Worm (Caenorhabditis elegans) whole organism, young adult: ENCODE results near the gene efk-1.

Experiments
- B0035.1 ChIP-seq: sonication (generic microtip); optimal IDR thresholded peaks from 2 replicates; lab custom pipeline; 2016; ENCODE audit warnings: missing genetic modification characterization, mild to moderate bottlenecking, missing compliant biosample characterization, missing genotype, missing genetic modification reagents
- F55B11.4 ChIP-seq: sonication (generic microtip); optimal IDR thresholded peaks from 2 replicates; lab custom pipeline; 2016; ENCODE audit warnings: missing compliant biosample characterization, missing genetic modification characterization, borderline replicate concordance; ENCODE audit not compliant: insufficient read depth
- Y53G8AR.9 ChIP-seq: fragments of 200-800 bp; sonication (Bioruptor generic); conservative IDR thresholded peaks from 2 replicates; pipeline ENCODE4 v1.3.6; 2022; ENCODE audit warnings: missing genetic modification reagents, missing genetic modification characterization, missing compliant biosample characterization
- Y67H2A.10 ChIP-seq: fragments of 200-800 bp; sonication (Bioruptor generic); conservative IDR thresholded peaks from 2 replicates; pipeline ENCODE4 v1.3.6; 2022; ENCODE audit warnings: missing genetic modification reagents, missing genetic modification characterization, missing compliant biosample characterization
- ZK185.1 ChIP-seq: sonication (generic microtip); optimal IDR thresholded peaks from 2 replicates; lab custom pipeline; 2016; ENCODE audit warnings: mild to moderate bottlenecking, missing genetic modification characterization, missing compliant biosample characterization; ENCODE audit not compliant: poor library complexity, severe bottlenecking
- unc-62 ChIP-seq: fragments of 150-350 bp; optimal IDR thresholded peaks from 2 replicates; lab custom pipeline; 2014; ENCODE audit warnings: missing biosample characterization, missing genetic modification reagents, missing genetic modification characterization

DNA sequence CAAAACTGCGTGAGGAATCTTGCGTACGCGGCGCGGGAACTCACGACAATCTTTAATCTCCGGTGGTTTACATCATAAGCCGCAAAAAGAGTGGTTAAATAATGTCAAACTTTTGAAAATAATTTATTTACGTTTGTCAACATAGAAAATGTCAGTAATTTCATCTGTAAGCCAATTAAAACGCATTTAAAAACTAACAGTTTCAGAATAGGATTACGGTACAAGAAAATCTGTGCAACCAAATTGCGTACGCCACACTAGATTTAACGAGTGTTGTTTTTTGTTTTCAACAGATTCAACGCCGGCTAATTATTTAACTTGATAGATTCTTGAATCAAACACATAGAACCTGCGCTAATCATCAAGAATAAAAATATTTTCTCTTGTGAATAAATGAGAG lies 27.5 kb downstream of the efk-1 start:
- TF ChIP-seq F55B11.4 (tag; lab: Kevin White, UChicago) (no peak), B0035.1 (tag; lab: Kevin White, UChicago) (no peak), Y67H2A.10 (GFP tag; lab: Robert Waterston, UW) (no peak), unc-62 (GFP tag; lab: Kevin White, UChicago) (no peak), Y53G8AR.9 (no peak), ZK185.1 (tag; lab: Kevin White, UChicago) (no peak)
